Fruit fly (Drosophila melanogaster) whole organism, wandering third instar larva: Measurements from ENCODE around the gene CG11710.

Source experiments
- Abd-B ChIP-seq: fragments of >200 bp; optimal IDR thresholded peaks from 2 replicates; lab custom pipeline; 2017; ENCODE audit warnings: missing biosample characterization, missing genetic modification characterization
- CG32264 ChIP-seq: fragments of 200-800 bp; sonication (Bioruptor generic); optimal IDR thresholded peaks from 2 replicates; lab custom pipeline; 2016; ENCODE audit warnings: missing biosample characterization, missing genetic modification characterization
- CG9705 ChIP-seq: fragments of 200-800 bp; sonication (Bioruptor generic); optimal IDR thresholded peaks from 2 replicates; lab custom pipeline; 2018; ENCODE audit warnings: missing biosample characterization, mild to moderate bottlenecking, missing genetic modification characterization
- CrebA ChIP-seq: fragments of 200-800 bp; sonication (Bioruptor generic); optimal IDR thresholded peaks from 2 replicates; lab custom pipeline; 2016; ENCODE audit warnings: missing biosample characterization, mild to moderate bottlenecking, missing genetic modification characterization, borderline replicate concordance
- Dfd ChIP-seq: fragments of >200 bp; optimal IDR thresholded peaks from 2 replicates; lab custom pipeline; 2017; ENCODE audit warnings: missing biosample characterization, missing genetic modification characterization
- Dif ChIP-seq: fragments of 200-275, 200-300 bp; sonication (Bioruptor generic); optimal IDR thresholded peaks from 2 replicates; lab custom pipeline; 2018; ENCODE audit warnings: missing biosample characterization, missing genetic modification characterization; ENCODE audit not compliant: partially characterized antibody
- GATAd ChIP-seq: sonication (Bioruptor generic); optimal IDR thresholded peaks from 2 replicates; lab custom pipeline; 2016; ENCODE audit warnings: missing biosample characterization, missing genetic modification characterization
- Hnf4 ChIP-seq: fragments of 200-800 bp; sonication (Bioruptor generic); optimal IDR thresholded peaks from 2 replicates; lab custom pipeline; 2016; ENCODE audit warnings: missing biosample characterization, mild to moderate bottlenecking, missing genetic modification characterization
- Hr83 ChIP-seq: fragments of 200-300 bp; sonication (Bioruptor generic); optimal IDR thresholded peaks from 2 replicates; lab custom pipeline; 2016; ENCODE audit warnings: missing biosample characterization, mild to moderate bottlenecking, missing genetic modification characterization, moderate library complexity; ENCODE audit not compliant: poor library complexity, severe bottlenecking
- Jra ChIP-seq: sonication (Bioruptor generic); optimal IDR thresholded peaks from 2 replicates; lab custom pipeline; 2016; ENCODE audit warnings: missing biosample characterization, missing genetic modification characterization
- Mio ChIP-seq: sonication (Bioruptor generic); optimal IDR thresholded peaks from 2 replicates; lab custom pipeline; 2016; ENCODE audit warnings: missing biosample characterization, missing genetic modification characterization
- Myc ChIP-seq: fragments of >200 bp; optimal IDR thresholded peaks from 2 replicates; lab custom pipeline; 2017
- N ChIP-seq: fragments of >200 bp; optimal IDR thresholded peaks from 2 replicates; lab custom pipeline; 2018; ENCODE audit warnings: missing biosample characterization, missing external identifiers, missing genetic modification characterization
- Rel ChIP-seq, 2 experiments: fragments of 200-800 bp; sonication (Bioruptor generic) in 1 of 2; optimal IDR thresholded peaks; 2 replicates in 1 of 2; 3 replicates in 1 of 2; lab custom pipeline; 2016 to 2019; ENCODE audit warnings: mild to moderate bottlenecking in 2 of 2, missing biosample characterization in 2 of 2, missing genetic modification characterization in 2 of 2, moderate library complexity in 1 of 2
- Sp1 ChIP-seq: fragments of 200-800 bp; sonication (Bioruptor generic); optimal IDR thresholded peaks from 3 replicates; lab custom pipeline; 2019; ENCODE audit warnings: missing biosample characterization, mild to moderate bottlenecking, missing genetic modification characterization, moderate library complexity
- Vsx2 ChIP-seq: fragments of 200-300, 225-300 bp; sonication (Bioruptor generic); optimal IDR thresholded peaks from 2 replicates; lab custom pipeline; 2018; ENCODE audit warnings: missing biosample characterization, missing genetic modification characterization; ENCODE audit not compliant: partially characterized antibody
- br ChIP-seq: fragments of 200-800 bp; sonication (Bioruptor generic); optimal IDR thresholded peaks from 2 replicates; lab custom pipeline; 2016; ENCODE audit warnings: missing biosample characterization, missing genetic modification characterization
- dl ChIP-seq, 2 experiments: fragments of 175-275, 200-275 bp in 1 of 2; fragments of 200-275 bp in 1 of 2; sonication (Bioruptor generic); optimal IDR thresholded peaks; lab custom pipeline; 2018; ENCODE audit warnings: mild to moderate bottlenecking in 2 of 2, missing biosample characterization in 2 of 2, missing genetic modification characterization in 2 of 2, moderate library complexity in 2 of 2; ENCODE audit not compliant: partially characterized antibody in 2 of 2, insufficient read depth in 1 of 2
- dsf ChIP-seq: sonication (Bioruptor generic); optimal IDR thresholded peaks from 2 replicates; lab custom pipeline; 2016; ENCODE audit warnings: missing biosample characterization, missing genetic modification characterization, borderline replicate concordance
- ey ChIP-seq: fragments of 200-800 bp; sonication (Bioruptor generic); optimal IDR thresholded peaks from 2 replicates; lab custom pipeline; 2016; ENCODE audit warnings: missing biosample characterization, missing genetic modification characterization
- foxo ChIP-seq, 2 experiments: fragments of 200-800 bp; sonication (Bioruptor generic); optimal IDR thresholded peaks; 2 replicates in 1 of 2; 3 replicates in 1 of 2; lab custom pipeline; 2016 to 2017; ENCODE audit warnings: missing biosample characterization in 2 of 2, missing genetic modification characterization in 2 of 2
- h ChIP-seq: fragments of 200-800 bp; sonication (Bioruptor generic); optimal IDR thresholded peaks from 3 replicates; lab custom pipeline; 2016; ENCODE audit warnings: missing biosample characterization, mild to moderate bottlenecking, missing genetic modification characterization
- jim ChIP-seq: fragments of 175-275, 200-325 bp; sonication (Bioruptor generic); optimal IDR thresholded peaks from 2 replicates; lab custom pipeline; 2016; ENCODE audit warnings: missing biosample characterization, mild to moderate bottlenecking, missing genetic modification characterization
- lola ChIP-seq: fragments of >200 bp; optimal IDR thresholded peaks from 2 replicates; lab custom pipeline; 2017; ENCODE audit warnings: missing biosample characterization, missing genetic modification characterization
- psq ChIP-seq: fragments of 200-800 bp; sonication (Bioruptor generic); optimal IDR thresholded peaks from 3 replicates; lab custom pipeline; 2017; ENCODE audit warnings: missing biosample characterization, mild to moderate bottlenecking, missing genetic modification characterization, moderate library complexity
- rgr ChIP-seq: fragments of 200-800 bp; sonication (Bioruptor generic); optimal IDR thresholded peaks from 3 replicates; lab custom pipeline; 2016; ENCODE audit warnings: missing biosample characterization, mild to moderate bottlenecking, missing genetic modification characterization
- sv ChIP-seq: fragments of 200-800 bp; sonication (Bioruptor generic); optimal IDR thresholded peaks from 3 replicates; lab custom pipeline; 2016; ENCODE audit warnings: missing biosample characterization, missing genetic modification characterization
- usp ChIP-seq: fragments of >200 bp; optimal IDR thresholded peaks from 2 replicates; lab custom pipeline; 2017; ENCODE audit warnings: missing biosample characterization, missing genetic modification characterization
- woc ChIP-seq: sonication (Bioruptor generic); optimal IDR thresholded peaks from 2 replicates; lab custom pipeline; 2016; ENCODE audit warnings: missing biosample characterization, mild to moderate bottlenecking, missing genetic modification characterization

CG11710 gene

DNA sequence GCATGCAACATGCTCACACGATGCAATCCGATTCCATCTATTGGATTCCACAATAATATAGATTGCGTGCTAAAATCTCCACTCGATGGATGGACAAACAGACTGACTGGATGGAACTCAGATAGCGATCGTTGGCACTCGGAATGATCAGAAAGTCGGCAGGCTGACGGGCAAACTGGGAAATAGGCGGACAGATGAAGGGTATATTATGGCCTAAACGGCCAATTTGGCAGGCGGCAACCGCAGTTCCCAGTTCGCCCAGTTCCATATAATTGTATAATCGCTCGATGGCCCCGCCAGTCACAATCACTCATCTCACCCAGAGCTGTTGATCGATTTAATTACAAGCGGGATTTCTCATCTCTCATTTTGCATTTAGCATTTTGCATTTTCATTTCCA is 10.2 kb downstream of the CG11710 start, which contains the start of gene Obp19d:
Obp19d (plus strand) TSS at position 301 of the 400 bp plus-strand sequence.
- no peak for TF ChIP-seq woc (GFP tag; lab: Kevin White, UChicago)
- TF ChIP-seq Rel (GFP tag; optimal IDR thresholded peaks at IDR 0.05; lab: Kevin White, UChicago): no peak
- TF ChIP-seq Rel (tag; optimal IDR thresholded peaks at IDR 0.05; lab: Kevin White, UChicago): no peak
- TF ChIP-seq ey: no peak
- TF ChIP-seq Dfd (GFP tag; lab: Kevin White, UChicago): no peak
- TF ChIP-seq CrebA: no peak
- TF ChIP-seq CG9705 (GFP tag; lab: Kevin White, UChicago): no peak
- no peak for TF ChIP-seq psq (GFP tag; lab: Kevin White, UChicago)
- no peak for TF ChIP-seq Hr83 (GFP tag; lab: Kevin White, UChicago)
- no peak for TF ChIP-seq h
- no peak for TF ChIP-seq Hnf4 (GFP tag; lab: Kevin White, UChicago)
- TF ChIP-seq, all 38 proteins: peak for 0

DNA sequence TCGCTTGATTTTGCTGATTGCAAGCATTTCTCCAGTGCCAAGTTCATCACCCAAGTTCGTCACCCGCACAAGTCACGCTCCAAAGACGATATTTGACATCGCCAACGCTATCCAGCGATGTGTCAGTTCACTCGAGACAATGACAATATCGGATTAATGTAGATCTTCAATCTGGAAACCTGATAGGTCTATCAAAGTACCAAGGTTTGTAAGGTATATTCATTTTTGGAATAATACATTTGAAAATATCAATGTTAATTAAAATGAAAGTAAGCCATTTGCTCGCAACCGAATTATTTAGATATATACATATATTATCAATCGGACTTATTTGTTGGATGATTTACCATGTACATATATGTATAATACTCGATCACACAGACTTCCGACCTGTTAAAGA is 10.6 kb downstream of the CG11710 start, which contains the start of gene Obp19c:
Obp19c (minus strand) TSS at position 101 of the 400 bp plus-strand sequence.
- TF ChIP-seq dl (GFP tag; optimal IDR thresholded peaks at IDR 0.05; lab: Kevin White, UChicago; ENCODE audit: insufficient read depth in 1 of 2, partially characterized antibody in 2 of 2): no peak

DNA sequence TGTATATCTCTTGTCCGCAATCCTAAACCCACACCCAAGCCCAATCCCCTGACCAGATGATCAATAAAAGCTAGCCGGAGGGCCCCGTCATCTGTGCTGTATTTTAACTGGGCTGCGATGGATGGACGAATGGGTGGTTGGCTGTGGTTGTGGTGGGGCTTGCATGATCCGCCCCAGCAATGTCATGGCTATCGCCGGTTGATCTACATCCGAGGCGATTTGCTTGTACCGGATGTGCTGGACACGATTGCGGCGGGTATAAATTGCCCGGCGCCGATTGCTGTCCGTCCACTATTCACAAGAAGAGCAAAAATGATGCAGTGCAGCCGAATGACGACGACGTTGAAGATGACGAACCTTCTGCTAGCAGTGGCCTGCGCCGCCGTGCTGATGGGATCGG is 13.0 kb downstream of the CG11710 start, which contains the start of gene Obp19b:
Obp19b (plus strand) TSS at position 301 of the 400 bp plus-strand sequence.
- TF ChIP-seq dsf (GFP tag; lab: Kevin White, UChicago) (no peak), Vsx2 (GFP tag; lab: Kevin White, UChicago) (no peak), Hnf4 (GFP tag; lab: Kevin White, UChicago) (no peak), sv (GFP tag; lab: Kevin White, UChicago) (no peak), N (GFP tag; lab: Kevin White, UChicago) (no peak), foxo (GFP tag; optimal IDR thresholded peaks at IDR 0.05; lab: Kevin White, UChicago) (no peak), Mio (no peak), Hr83 (GFP tag; lab: Kevin White, UChicago) (no peak)

DNA sequence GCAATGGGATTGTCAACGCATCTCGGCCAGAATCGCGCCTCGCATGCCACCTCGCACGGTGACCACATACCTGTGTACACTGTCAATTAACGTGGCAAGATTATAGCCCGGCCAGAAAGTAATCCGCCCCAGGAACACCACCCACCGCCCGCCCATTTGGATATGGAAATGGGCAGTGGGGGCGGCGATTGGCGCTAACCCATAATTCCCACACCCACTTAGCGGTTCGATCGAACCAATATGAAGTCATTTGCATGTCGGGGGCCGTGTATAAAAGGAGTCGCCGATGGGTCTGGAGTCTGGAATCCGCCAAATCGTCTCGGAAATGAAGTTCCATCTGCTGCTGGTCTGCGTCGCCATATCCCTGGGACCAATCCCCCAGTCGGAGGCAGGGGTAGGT is 14.0 kb downstream of the CG11710 start, which contains the start of gene Obp19a:
Obp19a (plus strand) TSS at position 301 of the 400 bp plus-strand sequence.
- TF ChIP-seq br (GFP tag; lab: Kevin White, UChicago) (no peak), usp (GFP tag; lab: Kevin White, UChicago) (no peak), Jra (GFP tag; lab: Kevin White, UChicago) (no peak), Dif (GFP tag; lab: Kevin White, UChicago) (no peak), GATAd (GFP tag; lab: Kevin White, UChicago) (no peak), lola (no peak), Sp1 (GFP tag; lab: Kevin White, UChicago) (no peak), dl (GFP tag; optimal IDR thresholded peaks at IDR 0.05; lab: Kevin White, UChicago; ENCODE audit: insufficient read depth in 1 of 2, partially characterized antibody in 2 of 2) (no peak), jim (GFP tag; lab: Kevin White, UChicago) (no peak), Abd-B (no peak), Myc (no peak), Hnf4 (GFP tag; lab: Kevin White, UChicago) (no peak), Mio (no peak), N (GFP tag; lab: Kevin White, UChicago) (no peak)

DNA sequence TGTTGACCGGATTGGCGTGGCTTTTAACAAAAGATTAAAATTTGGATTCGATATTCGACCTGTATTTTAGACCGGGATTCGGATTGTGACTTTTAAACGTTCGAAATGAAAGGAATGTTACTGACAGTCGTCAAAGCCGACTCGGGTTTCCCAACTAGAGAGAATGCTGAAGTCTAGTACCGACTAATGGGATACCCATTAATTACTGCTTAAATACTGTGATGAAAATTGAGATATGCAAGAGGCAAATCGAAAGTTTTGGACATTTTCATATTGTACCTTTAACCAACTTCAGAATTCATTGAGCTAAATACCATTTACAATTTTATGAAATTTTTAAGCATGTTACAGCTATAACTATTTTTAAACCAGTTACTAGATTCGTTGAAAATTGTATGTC is 15.4 kb downstream of the CG11710 start, which contains the start of gene CG15458:
CG15458 (minus strand) TSS at position 101 of the 400 bp plus-strand sequence.
- TF ChIP-seq CG9705 (GFP tag; lab: Kevin White, UChicago): no peak
- no peak for TF ChIP-seq Mio
- no peak for TF ChIP-seq Hnf4 (GFP tag; lab: Kevin White, UChicago)
- TF ChIP-seq rgr (GFP tag; lab: Kevin White, UChicago): no peak
- TF ChIP-seq CG32264 (GFP tag; lab: Kevin White, UChicago): no peak
- TF ChIP-seq dsf (GFP tag; lab: Kevin White, UChicago): no peak
- TF ChIP-seq Jra (GFP tag; lab: Kevin White, UChicago): no peak
- TF ChIP-seq Myc: no peak
- TF ChIP-seq Hr83 (GFP tag; lab: Kevin White, UChicago): no peak
